Fruit fly (Drosophila melanogaster) ovary, adult (tissue): ENCODE results near the gene CG4098.
"Not testable (repeated sequence)": the region's sequence is repeated elsewhere in the genome, so short reads cannot be mapped to it uniquely, and the experiment has no call there.

Experiments used
- CG17801 ChIP-seq: fragments of 200-800 bp; optimal IDR thresholded peaks from 2 replicates; lab custom pipeline; 2019; ENCODE audit warnings: missing biosample characterization, mild to moderate bottlenecking, missing genetic modification characterization, moderate library complexity; ENCODE audit not compliant: partially characterized antibody

The CG4098 gene

dm6 chr3L:16586989-16587388 lies 22.2 kb downstream of the CG4098 start, which contains the start of the genes Syx8 and CG32163:
TSS of gene Syx8 (minus strand) at chr3L:16587057.
TSS of gene CG32163 (plus strand) at chr3L:16587157.
- peak; percentile 29 for TF ChIP-seq CG17801 (GFP tag; lab: Kevin White, UChicago)

dm6 chr3L:16584074-16584578 lies 25.0 kb downstream of the CG4098 start, which contains the start of gene UQCR-C2:
TSS of gene UQCR-C2 (plus strand) at chr3L:16584124.
- TF ChIP-seq CG17801 (GFP tag; lab: Kevin White, UChicago) = peak; percentile 26

- peak; percentile 59 for TF ChIP-seq CG17801 (GFP tag; lab: Kevin White, UChicago)
Measured at dm6 chr3L:16582678-16583315, 26.4 kb downstream of the CG4098 start, which contains the start of gene Rpn12. TSS of gene Rpn12 (plus strand) at chr3L:16583028.

- TF ChIP-seq CG17801 (GFP tag; lab: Kevin White, UChicago) = peak; percentile 69
Measured at dm6 chr3L:16581201-16581705, 27.9 kb downstream of the CG4098 start, which contains the start of gene Smn. TSS of gene Smn (minus strand) at chr3L:16581547.

- peak; percentile 42 for TF ChIP-seq CG17801 (GFP tag; lab: Kevin White, UChicago)
Measured at dm6 chr3L:16580049-16580448, 29.1 kb downstream of the CG4098 start, which contains the start of gene nxf2. TSS of gene nxf2 (minus strand) at chr3L:16580306.

dm6 chr3L:16574307-16574946 lies 34.7 kb downstream of the CG4098 start, which contains the start of gene mbf1:
TSS of gene mbf1 (plus strand) at chr3L:16574436.
- TF ChIP-seq CG17801 (GFP tag; lab: Kevin White, UChicago) = no peak

- not testable (repeated sequence) for TF ChIP-seq CG17801 (GFP tag; lab: Kevin White, UChicago)
Measured at dm6 chr3L:16573234-16573633, 35.9 kb downstream of the CG4098 start, which contains the start of gene Mipp1. TSS of gene Mipp1 (minus strand) at chr3L:16573334.

- TF ChIP-seq CG17801 (GFP tag; lab: Kevin White, UChicago) = no peak
Measured at dm6 chr3L:16572208-16572607, 36.9 kb downstream of the CG4098 start.

dm6 chr3L:16571739-16572063 lies 37.4 kb downstream of the CG4098 start:
- TF ChIP-seq CG17801 (GFP tag; lab: Kevin White, UChicago) = no peak

dm6 chr3L:16571014-16571738 lies 38.0 kb downstream of the CG4098 start:
- no peak for TF ChIP-seq CG17801 (GFP tag; lab: Kevin White, UChicago)

- TF ChIP-seq CG17801 (GFP tag; lab: Kevin White, UChicago) = no peak
Measured at dm6 chr3L:16569456-16569855, 39.7 kb downstream of the CG4098 start.

- no peak for TF ChIP-seq CG17801 (GFP tag; lab: Kevin White, UChicago)
Measured at dm6 chr3L:16567495-16567894, 41.7 kb downstream of the CG4098 start.

- TF ChIP-seq CG17801 (GFP tag; lab: Kevin White, UChicago) = no peak
Measured at dm6 chr3L:16566700-16567221, 42.4 kb downstream of the CG4098 start, which contains the start of gene UQCR-6.4L. TSS of gene UQCR-6.4L (plus strand) at chr3L:16566750.

dm6 chr3L:16566093-16566492 lies 43.1 kb downstream of the CG4098 start:
- no peak for TF ChIP-seq CG17801 (GFP tag; lab: Kevin White, UChicago)
